Worm (Caenorhabditis elegans) whole organism, L4 larva: ENCODE data around the gene srab-7.

Experiments used
- Y5F2A.4 ChIP-seq: fragments of 200-800 bp; sonication (Bioruptor generic); optimal IDR thresholded peaks from 2 replicates; lab custom pipeline; 2018; ENCODE audit warnings: mild to moderate bottlenecking, missing genetic modification characterization, missing compliant biosample characterization
- dpl-1 ChIP-seq: fragments of 150-350 bp; optimal IDR thresholded peaks from 2 replicates; lab custom pipeline; 2014; ENCODE audit warnings: missing biosample characterization, missing genetic modification reagents, missing genetic modification characterization
- egl-27 ChIP-seq: sonication (generic microtip); optimal IDR thresholded peaks from 3 replicates; lab custom pipeline; 2017; ENCODE audit warnings: missing biosample characterization, missing genetic modification reagents, missing genetic modification characterization
- fkh-10 ChIP-seq: fragments of 150-350 bp; optimal IDR thresholded peaks from 2 replicates; lab custom pipeline; 2014; ENCODE audit warnings: missing biosample characterization, missing genetic modification reagents, missing genetic modification characterization
- lin-39 ChIP-seq: fragments of 150-350 bp; optimal IDR thresholded peaks from 2 replicates; lab custom pipeline; 2014; ENCODE audit warnings: missing biosample characterization, missing genetic modification reagents, missing genetic modification characterization
- lir-3 ChIP-seq: sonication (generic microtip); optimal IDR thresholded peaks from 2 replicates; lab custom pipeline; 2016; ENCODE audit warnings: mild to moderate bottlenecking, missing genetic modification characterization, missing compliant biosample characterization
- nhr-76 ChIP-seq: fragments of 150-350 bp; optimal IDR thresholded peaks from 2 replicates; lab custom pipeline; 2014; ENCODE audit warnings: missing biosample characterization, missing genetic modification characterization
- pha-4 ChIP-seq, 2 experiments: fragments of 150-350 bp in 1 of 2; fragments of 200-800 bp in 1 of 2; sonication (Bioruptor generic) in 1 of 2; IDR thresholded peaks in 1 of 2; optimal IDR thresholded peaks in 1 of 2; 2 replicates each; pipeline versions ENCODE4 v1.3.6 to Lab custom; 2014 to 2022; ENCODE audit warnings: missing genetic modification characterization in 2 of 2, missing genetic modification reagents in 2 of 2, missing biosample characterization in 1 of 2, missing compliant biosample characterization in 1 of 2
- set-16 ChIP-seq: fragments of 200-800 bp; sonication (Bioruptor generic); IDR thresholded peaks from 2 replicates; pipeline ENCODE4 v1.3.6; 2022; ENCODE audit warnings: missing genetic modification reagents, missing genetic modification characterization, missing compliant biosample characterization
- skn-1 ChIP-seq: fragments of 150-350 bp; optimal IDR thresholded peaks from 2 replicates; lab custom pipeline; 2014; ENCODE audit warnings: missing biosample characterization, missing genetic modification characterization
- spr-3 ChIP-seq: fragments of 200-800 bp; sonication (Bioruptor generic); optimal IDR thresholded peaks from 2 replicates; lab custom pipeline; 2018; ENCODE audit warnings: mild to moderate bottlenecking, missing genetic modification characterization, missing compliant biosample characterization
- unc-39 ChIP-seq: sonication (generic microtip); optimal IDR thresholded peaks from 2 replicates; lab custom pipeline; 2017; ENCODE audit warnings: missing biosample characterization, missing genetic modification characterization
- zag-1 ChIP-seq: fragments of 150-350 bp; optimal IDR thresholded peaks from 2 replicates; lab custom pipeline; 2014; ENCODE audit warnings: missing biosample characterization, missing genetic modification characterization

DNA sequence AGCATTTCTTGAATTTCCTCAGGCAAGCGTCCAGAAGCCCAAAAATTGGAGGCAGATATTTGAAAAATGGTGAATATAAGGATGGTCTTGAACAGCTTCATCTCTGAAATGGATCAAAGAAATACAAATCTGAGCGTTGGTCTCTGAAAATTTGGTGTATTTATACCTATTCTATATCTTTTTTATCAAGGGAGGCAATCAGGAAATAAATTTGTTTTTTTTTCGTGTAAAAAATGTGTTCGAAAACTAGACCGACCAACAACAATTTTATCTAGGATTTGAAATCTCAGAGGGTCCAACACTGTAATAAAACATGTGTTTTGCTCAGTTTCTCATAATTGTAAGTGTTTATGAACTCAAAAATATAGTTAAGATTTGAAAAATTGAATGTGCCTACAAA, 33.2 kb downstream of the srab-7 start, which contains the start of gene srt-56:
- no peak for TF ChIP-seq egl-27 (tag; lab: Kevin White, UChicago)
- no peak for TF ChIP-seq Y5F2A.4 (GFP tag; lab: Kevin White, UChicago)
- TF ChIP-seq zag-1 (tag; lab: Kevin White, UChicago), result no peak
- TF ChIP-seq fkh-10 (GFP tag; lab: Kevin White, UChicago), result no peak
- TF ChIP-seq lin-39 (tag; lab: Kevin White, UChicago), result no peak
- TF ChIP-seq set-16 (GFP tag; lab: Robert Waterston, UW), result no peak
- TF ChIP-seq spr-3, result no peak
- no peak for TF ChIP-seq skn-1 (tag; lab: Kevin White, UChicago)
- no peak for TF ChIP-seq dpl-1 (GFP tag; lab: Kevin White, UChicago)
- no peak for TF ChIP-seq lir-3
- TF ChIP-seq unc-39 (tag; lab: Kevin White, UChicago), result no peak
- no peak for TF ChIP-seq pha-4 (GFP tag; IDR thresholded peaks at IDR 0.05; lab: Robert Waterston, UW)
- no peak for TF ChIP-seq pha-4 (tag; optimal IDR thresholded peaks at IDR 0.05; lab: Kevin White, UChicago)
- no peak for TF ChIP-seq nhr-76 (tag; lab: Kevin White, UChicago)
